Fruit fly (Drosophila melanogaster) whole organism, embryonic: Measurements from ENCODE around the gene Eip63F-1.

Experiments used
- Bgb ChIP-seq: fragments of 200-800 bp; sonication (Bioruptor generic); IDR thresholded peaks from 2 replicates; pipeline ENCODE4 v1.3.6; 2022; ENCODE audit warnings: missing biosample characterization, missing genetic modification characterization; ENCODE audit not compliant: partially characterized antibody
- CG10366 ChIP-seq: fragments of 200-800 bp; sonication (Bioruptor generic); IDR thresholded peaks from 2 replicates; pipeline ENCODE4 v1.3.6; 2022; ENCODE audit warnings: missing biosample characterization, missing genetic modification characterization
- CG11504 ChIP-seq: fragments of 200-800 bp; sonication (Bioruptor generic); optimal IDR thresholded peaks from 3 replicates; lab custom pipeline; 2019; ENCODE audit warnings: missing biosample characterization, mild to moderate bottlenecking, missing genetic modification characterization, moderate library complexity
- CG11696 ChIP-seq: fragments of 200-800 bp; sonication (Bioruptor generic); IDR thresholded peaks from 2 replicates; pipeline ENCODE4 v1.3.6; 2022; ENCODE audit warnings: missing biosample characterization, missing genetic modification characterization
- CG12219 ChIP-seq: fragments of 200-800 bp; sonication (Bioruptor generic); optimal IDR thresholded peaks from 3 replicates; lab custom pipeline; 2018; ENCODE audit warnings: missing biosample characterization, mild to moderate bottlenecking, missing genetic modification characterization
- CG14860 ChIP-seq: fragments of 200-800 bp; sonication (Bioruptor generic); IDR thresholded peaks from 3 replicates; pipeline ENCODE4 v1.3.6; 2022; ENCODE audit warnings: missing biosample characterization, missing genetic modification characterization; ENCODE audit not compliant: partially characterized antibody
- CG15269 ChIP-seq: fragments of 200-800 bp; sonication (Bioruptor generic); optimal IDR thresholded peaks from 2 replicates; lab custom pipeline; 2018; ENCODE audit warnings: missing biosample characterization, mild to moderate bottlenecking, missing genetic modification characterization, moderate library complexity
- CG1647 ChIP-seq: fragments of 200-800 bp; sonication (Bioruptor generic); optimal IDR thresholded peaks from 3 replicates; lab custom pipeline; 2016; ENCODE audit warnings: missing biosample characterization, missing genetic modification characterization
- CG17359 ChIP-seq: fragments of 200-800 bp; sonication (Bioruptor generic); optimal IDR thresholded peaks from 3 replicates; lab custom pipeline; 2018; ENCODE audit warnings: missing biosample characterization, mild to moderate bottlenecking, missing genetic modification characterization, moderate library complexity
- CG18599 ChIP-seq: fragments of 200-800 bp; sonication (Bioruptor generic); optimal IDR thresholded peaks from 3 replicates; lab custom pipeline; 2017; ENCODE audit warnings: missing biosample characterization, missing genetic modification characterization, mild to moderate bottlenecking, moderate library complexity, missing genetic modification reagents
- CG2712 ChIP-seq: fragments of 200-800 bp; optimal IDR thresholded peaks from 3 replicates; lab custom pipeline; 2019; ENCODE audit warnings: missing biosample characterization, mild to moderate bottlenecking, missing genetic modification characterization, moderate library complexity
- CG31365 ChIP-seq: fragments of 200-800 bp; sonication (Bioruptor generic); optimal IDR thresholded peaks from 2 replicates; lab custom pipeline; 2018; ENCODE audit warnings: missing biosample characterization, mild to moderate bottlenecking, missing genetic modification characterization
- CG31388 ChIP-seq: fragments of 200-800 bp; sonication (Bioruptor generic); optimal IDR thresholded peaks from 2 replicates; lab custom pipeline; 2016; ENCODE audit warnings: missing biosample characterization, missing genetic modification characterization
- CG32772 ChIP-seq: fragments of 200-800 bp; sonication (Bioruptor generic); IDR thresholded peaks from 2 replicates; pipeline ENCODE4 v1.3.6; 2022; ENCODE audit warnings: missing biosample characterization, missing genetic modification characterization
- CG4424 ChIP-seq: fragments of 200-800 bp; sonication (Bioruptor generic); optimal IDR thresholded peaks from 3 replicates; lab custom pipeline; 2016; ENCODE audit warnings: missing biosample characterization, missing genetic modification characterization
- CG4617 ChIP-seq: fragments of 200-800 bp; sonication (Bioruptor generic); optimal IDR thresholded peaks from 3 replicates; lab custom pipeline; 2016; ENCODE audit warnings: missing biosample characterization, missing genetic modification characterization, borderline replicate concordance
- CG4820 ChIP-seq: fragments of 200-800 bp; sonication (Bioruptor generic); optimal IDR thresholded peaks from 3 replicates; lab custom pipeline; 2016; ENCODE audit warnings: missing biosample characterization, missing genetic modification characterization
- CG5953 ChIP-seq: fragments of 200-800 bp; sonication (Bioruptor generic); IDR thresholded peaks from 2 replicates; pipeline ENCODE4 v1.3.6; 2022; ENCODE audit warnings: missing biosample characterization, missing genetic modification characterization
- CG6175 ChIP-seq: fragments of 200-800 bp; sonication (Bioruptor generic); IDR thresholded peaks from 3 replicates; pipeline ENCODE4 v1.3.6; 2022; ENCODE audit warnings: missing biosample characterization, missing genetic modification characterization
- CG6683 ChIP-seq: fragments of 200-800 bp; sonication (Bioruptor generic); optimal IDR thresholded peaks from 2 replicates; lab custom pipeline; 2017; ENCODE audit warnings: missing biosample characterization, mild to moderate bottlenecking, missing genetic modification characterization, missing genetic modification reagents
- CG6689 ChIP-seq: fragments of 200-800 bp; sonication (Bioruptor generic); IDR thresholded peaks from 2 replicates; pipeline ENCODE4 v1.3.6; 2022; ENCODE audit warnings: missing biosample characterization, missing genetic modification characterization
- CG7963 ChIP-seq: fragments of 200-800 bp; sonication (Bioruptor generic); IDR thresholded peaks from 3 replicates; pipeline ENCODE4 v1.3.6; 2022; ENCODE audit warnings: missing biosample characterization, missing genetic modification characterization; ENCODE audit not compliant: partially characterized antibody
- CrebB ChIP-seq: fragments of 200-800 bp; sonication (Bioruptor generic); optimal IDR thresholded peaks from 3 replicates; lab custom pipeline; 2018; ENCODE audit warnings: missing biosample characterization, mild to moderate bottlenecking, missing genetic modification characterization
- D19B ChIP-seq: fragments of 200-800 bp; sonication (Bioruptor generic); optimal IDR thresholded peaks from 2 replicates; lab custom pipeline; 2017; ENCODE audit warnings: missing biosample characterization, mild to moderate bottlenecking, missing genetic modification characterization
- Dad ChIP-seq: fragments of 200-800 bp; sonication (Bioruptor generic); optimal IDR thresholded peaks from 3 replicates; lab custom pipeline; 2016; ENCODE audit warnings: missing biosample characterization, missing genetic modification characterization
- Dp ChIP-seq: fragments of 200-800 bp; sonication (Bioruptor generic); optimal IDR thresholded peaks from 2 replicates; lab custom pipeline; 2018; ENCODE audit warnings: missing biosample characterization, mild to moderate bottlenecking, missing genetic modification characterization, moderate library complexity
- H2.0 ChIP-seq: fragments of 200-800 bp; sonication (Bioruptor generic); IDR thresholded peaks from 2 replicates; pipeline ENCODE4 v1.3.6; 2022; ENCODE audit warnings: missing biosample characterization, missing genetic modification characterization
- HHEX ChIP-seq: fragments of 200-800 bp; sonication (Bioruptor generic); optimal IDR thresholded peaks from 3 replicates; lab custom pipeline; 2017; ENCODE audit warnings: missing biosample characterization, mild to moderate bottlenecking, missing genetic modification characterization, missing genetic modification reagents
- Spps ChIP-seq: fragments of 200-800 bp; sonication (Bioruptor generic); optimal IDR thresholded peaks from 2 replicates; lab custom pipeline; 2018; ENCODE audit warnings: missing biosample characterization, mild to moderate bottlenecking, missing genetic modification characterization
- Ssrp ChIP-seq: fragments of 200-800 bp; sonication (Bioruptor generic); optimal IDR thresholded peaks from 2 replicates; lab custom pipeline; 2018; ENCODE audit warnings: missing biosample characterization, mild to moderate bottlenecking, missing genetic modification characterization, moderate library complexity
- Tbp ChIP-seq: fragments of >200 bp; optimal IDR thresholded peaks from 2 replicates; lab custom pipeline; 2018; ENCODE audit warnings: missing biosample characterization, missing genetic modification characterization
- YL-1 ChIP-seq: fragments of 200-800 bp; sonication (Bioruptor generic); optimal IDR thresholded peaks from 3 replicates; lab custom pipeline; 2017; ENCODE audit warnings: missing biosample characterization, mild to moderate bottlenecking, missing genetic modification characterization
- ac ChIP-seq: fragments of 200-800 bp; sonication (Bioruptor generic); optimal IDR thresholded peaks from 3 replicates; lab custom pipeline; 2017; ENCODE audit warnings: missing biosample characterization, mild to moderate bottlenecking, missing genetic modification characterization
- aop ChIP-seq: fragments of 200-800 bp; sonication (Bioruptor generic); IDR thresholded peaks from 2 replicates; pipeline ENCODE4 v1.3.6; 2022; ENCODE audit warnings: missing biosample characterization, missing genetic modification characterization
- cas ChIP-seq: fragments of 200-800 bp; sonication (Bioruptor generic); IDR thresholded peaks from 2 replicates; pipeline ENCODE4 v1.3.6; 2022; ENCODE audit warnings: missing biosample characterization, missing genetic modification characterization
- caup ChIP-seq: fragments of 200-800 bp; sonication (Bioruptor generic); optimal IDR thresholded peaks from 3 replicates; lab custom pipeline; 2017; ENCODE audit warnings: missing biosample characterization, mild to moderate bottlenecking, missing genetic modification characterization, moderate library complexity; ENCODE audit not compliant: severe bottlenecking
- ewg ChIP-seq: fragments of 200-800 bp; sonication (Bioruptor generic); optimal IDR thresholded peaks from 3 replicates; lab custom pipeline; 2017; ENCODE audit warnings: mild to moderate bottlenecking, missing biosample characterization, missing genetic modification reagents, missing genetic modification characterization
- eyg ChIP-seq: fragments of 200-800 bp; sonication (Bioruptor generic); optimal IDR thresholded peaks from 3 replicates; lab custom pipeline; 2016; ENCODE audit warnings: missing biosample characterization, missing genetic modification characterization
- fd64A ChIP-seq: fragments of 200-800 bp; sonication (Bioruptor generic); optimal IDR thresholded peaks from 3 replicates; lab custom pipeline; 2018; ENCODE audit warnings: missing biosample characterization, mild to moderate bottlenecking, missing genetic modification characterization
- gcm2 ChIP-seq: fragments of 200-800 bp; sonication (Bioruptor generic); optimal IDR thresholded peaks from 2 replicates; lab custom pipeline; 2016; ENCODE audit warnings: missing biosample characterization, missing genetic modification characterization
- gfzf ChIP-seq: fragments of 200-800 bp; sonication (Bioruptor generic); optimal IDR thresholded peaks from 2 replicates; lab custom pipeline; 2016; ENCODE audit warnings: missing biosample characterization, mild to moderate bottlenecking, missing genetic modification characterization, moderate library complexity
- gsb-n ChIP-seq: fragments of 200-800 bp; sonication (Bioruptor generic); optimal IDR thresholded peaks from 3 replicates; lab custom pipeline; 2018; ENCODE audit warnings: missing biosample characterization, mild to moderate bottlenecking, missing genetic modification characterization
- ken ChIP-seq: fragments of 200-800 bp; sonication (Bioruptor generic); IDR thresholded peaks from 3 replicates; pipeline ENCODE4 v1.3.6; 2022; ENCODE audit warnings: missing biosample characterization, missing genetic modification characterization
- sc ChIP-seq, 3 experiments: fragments of >200 bp in 2 of 3; fragments of 200-800 bp in 1 of 3; sonication (Bioruptor generic) in 1 of 3; optimal IDR thresholded peaks; 2 replicates in 2 of 3; 3 replicates in 1 of 3; lab custom pipeline; 2017; ENCODE audit warnings: mild to moderate bottlenecking in 1 of 3, missing biosample characterization in 1 of 3, missing genetic modification characterization in 1 of 3, missing genetic modification reagents in 1 of 3
- sug ChIP-seq: fragments of 200-800 bp; optimal IDR thresholded peaks from 2 replicates; lab custom pipeline; 2019; ENCODE audit warnings: missing biosample characterization, mild to moderate bottlenecking, missing genetic modification characterization, moderate library complexity
- tap ChIP-seq: fragments of 200-800 bp; optimal IDR thresholded peaks from 3 replicates; lab custom pipeline; 2019; ENCODE audit warnings: missing biosample characterization, mild to moderate bottlenecking, missing genetic modification characterization, moderate library complexity
- trem ChIP-seq: fragments of 200-800 bp; optimal IDR thresholded peaks from 3 replicates; lab custom pipeline; 2019; ENCODE audit warnings: missing biosample characterization, mild to moderate bottlenecking, missing genetic modification characterization, moderate library complexity
- trh ChIP-seq: fragments of 200-800 bp; sonication (Bioruptor generic); optimal IDR thresholded peaks from 2 replicates; lab custom pipeline; 2016; ENCODE audit warnings: missing biosample characterization, missing genetic modification characterization
- twi ChIP-seq: fragments of 200-800 bp; optimal IDR thresholded peaks from 2 replicates; lab custom pipeline; 2019; ENCODE audit warnings: missing biosample characterization, mild to moderate bottlenecking, missing genetic modification characterization, moderate library complexity

Eip63F-1 gene

DNA sequence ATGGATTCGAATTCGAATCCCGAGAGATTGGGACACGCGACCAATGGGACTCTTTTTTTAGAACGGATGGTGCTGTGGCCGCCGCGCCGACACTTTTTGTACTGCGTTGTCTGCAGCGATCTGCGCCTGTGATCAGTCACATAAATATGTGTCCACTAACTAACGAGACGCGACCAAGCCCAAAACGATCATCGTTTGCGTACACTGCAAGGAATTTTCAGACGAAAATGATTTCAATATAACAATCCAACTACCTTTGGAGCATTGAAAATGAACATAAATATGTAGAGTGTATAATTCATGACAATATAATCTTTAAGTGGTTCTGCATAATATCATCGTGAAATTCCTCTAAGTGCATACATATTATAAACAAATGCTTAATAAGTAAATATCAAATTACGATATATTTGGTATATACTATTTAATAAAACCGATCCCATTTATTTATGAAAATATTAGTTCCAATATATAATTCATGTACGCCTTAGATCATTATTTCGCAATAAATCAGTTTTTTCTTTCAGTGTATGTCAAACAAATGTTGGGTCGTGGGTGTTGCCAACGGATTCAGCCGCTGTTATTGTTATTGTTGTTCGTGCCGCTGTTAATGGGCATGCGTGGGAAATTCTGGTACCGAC, at the start of gene Eip63F-1 (continued):
- TF ChIP-seq sc (optimal IDR thresholded peaks at IDR 0.05; lab: Kevin White, UChicago) = no peak
- peak; percentile 2 for TF ChIP-seq sc (GFP tag; optimal IDR thresholded peaks at IDR 0.05; lab: Kevin White, UChicago)
- peak; percentile 69 for TF ChIP-seq CG2712 (tag; lab: Kevin White, UChicago)
- peak; percentile 36 for TF ChIP-seq caup (GFP tag; lab: Kevin White, UChicago)
- no peak for TF ChIP-seq ac (GFP tag; lab: Kevin White, UChicago)
- no peak for TF ChIP-seq Dp
- TF ChIP-seq YL-1 = no peak
- peak; percentile 51; the same call in 1 of the 2 replicates for TF ChIP-seq H2.0 (GFP tag; lab: Robert Waterston, UW)
- TF ChIP-seq CG14860 (GFP tag; lab: Robert Waterston, UW) = no peak
- TF ChIP-seq cas (GFP tag; lab: Robert Waterston, UW) = no peak
- no peak for TF ChIP-seq aop
- TF ChIP-seq ken (GFP tag; lab: Robert Waterston, UW) = peak; percentile 46; the same call in 1 of the 3 replicates
- TF ChIP-seq CG31388 = no peak
- peak; percentile 86 for TF ChIP-seq CG11504 (tag; lab: Kevin White, UChicago)
- no peak for TF ChIP-seq CG12219 (GFP tag; lab: Kevin White, UChicago)
- TF ChIP-seq CG1647 = no peak
- TF ChIP-seq eyg = no peak
- peak; percentile 68 for TF ChIP-seq tap (tag; lab: Kevin White, UChicago)
- TF ChIP-seq Bgb (GFP tag; lab: Robert Waterston, UW) = no peak
- peak; percentile 79 for TF ChIP-seq CG15269
- TF ChIP-seq CG32772 = no peak
- TF ChIP-seq gcm2 (GFP tag; lab: Kevin White, UChicago) = no peak
- TF ChIP-seq CG4424 (GFP tag; lab: Kevin White, UChicago) = peak; percentile 72
- peak; percentile 8 for TF ChIP-seq gsb-n (tag; lab: Kevin White, UChicago)
- TF ChIP-seq Dad (GFP tag; lab: Kevin White, UChicago) = no peak
- TF ChIP-seq Ssrp (tag; lab: Kevin White, UChicago) = peak; percentile 71
- TF ChIP-seq fd64A = no peak
- TF ChIP-seq CrebB (tag; lab: Kevin White, UChicago) = no peak
- peak; percentile 63; the same call in 1 of the 2 replicates for TF ChIP-seq CG10366 (GFP tag; lab: Robert Waterston, UW)
- peak; percentile 74 for TF ChIP-seq HHEX (GFP tag; lab: Kevin White, UChicago)
- TF ChIP-seq CG31365 (tag; lab: Kevin White, UChicago) = no peak
- TF ChIP-seq CG11696 (GFP tag; lab: Robert Waterston, UW) = peak; percentile 38; the same call in 1 of the 2 replicates
- TF ChIP-seq ewg (GFP tag; lab: Kevin White, UChicago) = peak; percentile 32
- no peak for TF ChIP-seq CG6175 (GFP tag; lab: Robert Waterston, UW)
- TF ChIP-seq CG6689 (GFP tag; lab: Robert Waterston, UW) = peak; percentile 27; the same call in 1 of the 2 replicates
- TF ChIP-seq CG4820 (GFP tag; lab: Kevin White, UChicago) = peak; percentile 35
- TF ChIP-seq CG7963 (GFP tag; lab: Robert Waterston, UW) = no peak
- no peak for TF ChIP-seq Tbp (GFP tag; lab: Kevin White, UChicago)
- TF ChIP-seq twi (tag; lab: Kevin White, UChicago) = peak; percentile 30
- TF ChIP-seq CG17359 (tag; lab: Kevin White, UChicago) = peak; percentile 65
- no peak for TF ChIP-seq Spps
- peak; percentile 63 for TF ChIP-seq sug (tag; lab: Kevin White, UChicago)
- TF ChIP-seq gfzf = no peak
- peak; percentile 37; the same call in 1 of the 2 replicates for TF ChIP-seq CG5953 (GFP tag; lab: Robert Waterston, UW)
- TF ChIP-seq CG4617 = no peak
- TF ChIP-seq CG18599 = peak; percentile 74
- TF ChIP-seq D19B (GFP tag; lab: Kevin White, UChicago) = peak; percentile 38
- no peak for TF ChIP-seq CG6683 (GFP tag; lab: Kevin White, UChicago)
- peak; percentile 28 for TF ChIP-seq trem
- TF ChIP-seq trh (GFP tag; lab: Kevin White, UChicago) = no peak
